Fruit fly (Drosophila melanogaster) whole organism, adult: Measurements from ENCODE around the gene SrpRbeta.

ENCODE experiments used
- CG11617 ChIP-seq: fragments of 200-800 bp; sonication (Bioruptor generic); optimal IDR thresholded peaks from 2 replicates; lab custom pipeline; 2017; ENCODE audit warnings: mild to moderate bottlenecking, missing biosample characterization, missing genetic modification reagents, missing genetic modification characterization
- CG12768 ChIP-seq: fragments of 200-800 bp; sonication (Bioruptor generic); optimal IDR thresholded peaks from 2 replicates; lab custom pipeline; 2017; ENCODE audit warnings: missing biosample characterization, missing genetic modification characterization, mild to moderate bottlenecking, moderate library complexity, missing genetic modification reagents
- CG14711 ChIP-seq: fragments of 200-800 bp; sonication (Bioruptor generic); optimal IDR thresholded peaks from 2 replicates; lab custom pipeline; 2018; ENCODE audit warnings: missing biosample characterization, mild to moderate bottlenecking, missing genetic modification characterization, moderate library complexity
- CG1620 ChIP-seq: fragments of 200-800 bp; sonication (Bioruptor generic); optimal IDR thresholded peaks from 2 replicates; lab custom pipeline; 2016; ENCODE audit warnings: missing biosample characterization, missing genetic modification characterization
- CG33017 ChIP-seq: fragments of 200-800 bp; sonication (Bioruptor generic); optimal IDR thresholded peaks from 2 replicates; lab custom pipeline; 2018; ENCODE audit warnings: missing biosample characterization, mild to moderate bottlenecking, missing genetic modification characterization, moderate library complexity
- CG5204 ChIP-seq: fragments of 200-800 bp; sonication (Bioruptor generic); optimal IDR thresholded peaks from 2 replicates; lab custom pipeline; 2016; ENCODE audit warnings: missing biosample characterization, missing genetic modification characterization
- CG7045 ChIP-seq: fragments of 200-800 bp; sonication (Bioruptor generic); optimal IDR thresholded peaks from 2 replicates; lab custom pipeline; 2017; ENCODE audit warnings: missing biosample characterization, mild to moderate bottlenecking, missing genetic modification characterization
- CG7101 ChIP-seq: fragments of 200-800 bp; sonication (Bioruptor generic); optimal IDR thresholded peaks from 2 replicates; lab custom pipeline; 2018; ENCODE audit warnings: missing biosample characterization, mild to moderate bottlenecking, missing genetic modification characterization, moderate library complexity
- Clk ChIP-seq: fragments of 200-800 bp; sonication (Bioruptor generic); optimal IDR thresholded peaks from 2 replicates; lab custom pipeline; 2017; ENCODE audit warnings: missing biosample characterization, missing genetic modification characterization
- Crg-1 ChIP-seq: fragments of 200-800 bp; sonication (Bioruptor generic); optimal IDR thresholded peaks from 2 replicates; lab custom pipeline; 2016; ENCODE audit warnings: missing biosample characterization, missing genetic modification characterization
- Hr96 ChIP-seq: fragments of 200-800 bp; sonication (Bioruptor generic); optimal IDR thresholded peaks from 2 replicates; lab custom pipeline; 2016; ENCODE audit warnings: missing biosample characterization, missing genetic modification characterization
- Mnt ChIP-seq: fragments of 200-800 bp; sonication (Bioruptor generic); optimal IDR thresholded peaks from 2 replicates; lab custom pipeline; 2016; ENCODE audit warnings: missing biosample characterization, mild to moderate bottlenecking, missing genetic modification characterization
- bab1 ChIP-seq: fragments of 200-800 bp; sonication (Bioruptor generic); optimal IDR thresholded peaks from 3 replicates; lab custom pipeline; 2019; ENCODE audit warnings: missing biosample characterization, mild to moderate bottlenecking, missing genetic modification characterization, moderate library complexity
- cic ChIP-seq: fragments of 200-800 bp; sonication (Bioruptor generic); optimal IDR thresholded peaks from 2 replicates; lab custom pipeline; 2017; ENCODE audit warnings: missing biosample characterization, mild to moderate bottlenecking, missing genetic modification characterization, moderate library complexity
- cnc ChIP-seq, 2 experiments: fragments of >200 bp; optimal IDR thresholded peaks; 2 replicates each; lab custom pipeline; 2017
- kay ChIP-seq: fragments of 200-800 bp; sonication (Bioruptor generic); peaks from one replicate; lab custom pipeline; 2016; ENCODE audit warnings: missing biosample characterization, missing genetic modification characterization, borderline replicate concordance
- ovo ChIP-seq: fragments of 200-800 bp; sonication (Bioruptor generic); optimal IDR thresholded peaks from 2 replicates; lab custom pipeline; 2016; ENCODE audit warnings: missing biosample characterization, missing genetic modification characterization
- pad ChIP-seq: fragments of 200-800 bp; sonication (Bioruptor generic); optimal IDR thresholded peaks from 3 replicates; lab custom pipeline; 2017; ENCODE audit warnings: missing biosample characterization, missing genetic modification characterization, mild to moderate bottlenecking, moderate library complexity, missing genetic modification reagents
- tj ChIP-seq: fragments of 200-800 bp; sonication (Bioruptor generic); optimal IDR thresholded peaks from 3 replicates; lab custom pipeline; 2017; ENCODE audit warnings: missing biosample characterization, mild to moderate bottlenecking, missing genetic modification characterization, moderate library complexity
- toe ChIP-seq: fragments of 200-800 bp; sonication (Bioruptor generic); optimal IDR thresholded peaks from 2 replicates; lab custom pipeline; 2016; ENCODE audit warnings: missing biosample characterization, missing genetic modification characterization

Gene SrpRbeta

dm6 chr3L:8719990-8720559 lies at the start of gene SrpRbeta:
Gene SrpRbeta (minus strand): TSS chr3L:8720225.
- TF ChIP-seq CG11617 (GFP tag; lab: Kevin White, UChicago): no peak
- no peak for TF ChIP-seq kay (GFP tag; lab: Kevin White, UChicago)
- TF ChIP-seq Mnt (GFP tag; lab: Kevin White, UChicago): peak; percentile 80
- peak; percentile 58 for TF ChIP-seq CG14711
- TF ChIP-seq CG7101 (tag; lab: Kevin White, UChicago): peak; percentile 74
- TF ChIP-seq CG5204 (GFP tag; lab: Kevin White, UChicago): peak; percentile 43
- TF ChIP-seq CG33017: peak; percentile 31
- TF ChIP-seq CG12768: peak; percentile 75
- TF ChIP-seq cnc (optimal IDR thresholded peaks at IDR 0.05; lab: Kevin White, UChicago): no peak
- no peak for TF ChIP-seq ovo
- TF ChIP-seq Crg-1 (GFP tag; lab: Kevin White, UChicago): no peak
- peak; percentile 32 for TF ChIP-seq CG7045
- peak; percentile 75 for TF ChIP-seq pad (GFP tag; lab: Kevin White, UChicago)
- peak; percentile 17 for TF ChIP-seq Clk (GFP tag; lab: Kevin White, UChicago)
- TF ChIP-seq cic (GFP tag; lab: Kevin White, UChicago): peak; percentile 29
- TF ChIP-seq Hr96 (GFP tag; lab: Kevin White, UChicago): peak; percentile 63
- TF ChIP-seq toe (GFP tag; lab: Kevin White, UChicago): peak; percentile 36

dm6 chr3L:8767876-8768275 lies 47.9 kb upstream of the SrpRbeta start:
- peak; percentile 76 for TF ChIP-seq Hr96 (GFP tag; lab: Kevin White, UChicago)
- peak; percentile 46 for TF ChIP-seq cic (GFP tag; lab: Kevin White, UChicago)
- TF ChIP-seq CG5204 (GFP tag; lab: Kevin White, UChicago): peak; percentile 84
- TF ChIP-seq CG1620 (GFP tag; lab: Kevin White, UChicago): peak; percentile 43
- peak; percentile 88 for TF ChIP-seq CG12768
- TF ChIP-seq ovo: peak; percentile 19
- peak; percentile 63 for TF ChIP-seq pad (GFP tag; lab: Kevin White, UChicago)
- TF ChIP-seq Crg-1 (GFP tag; lab: Kevin White, UChicago): peak; percentile 83
- peak; percentile 64 for TF ChIP-seq CG14711
- peak; percentile 50 for TF ChIP-seq Mnt (GFP tag; lab: Kevin White, UChicago)
- peak; percentile 44 for TF ChIP-seq tj (GFP tag; lab: Kevin White, UChicago)
- peak; percentile 96 for TF ChIP-seq bab1 (GFP tag; lab: Kevin White, UChicago)
- peak; percentile 68 for TF ChIP-seq Clk (GFP tag; lab: Kevin White, UChicago)
- peak; percentile 88 for TF ChIP-seq CG11617 (GFP tag; lab: Kevin White, UChicago)
- peak; percentile 82 for TF ChIP-seq CG33017
- TF ChIP-seq cnc (optimal IDR thresholded peaks at IDR 0.05; lab: Kevin White, UChicago): no peak
- TF ChIP-seq CG7045: peak; percentile 84
- TF ChIP-seq toe (GFP tag; lab: Kevin White, UChicago): peak; percentile 77
- TF ChIP-seq kay (GFP tag; lab: Kevin White, UChicago): peak; percentile 83
- peak; percentile 76 for TF ChIP-seq CG7101 (tag; lab: Kevin White, UChicago)

- TF ChIP-seq tj (GFP tag; lab: Kevin White, UChicago) (peak; percentile 74), cic (GFP tag; lab: Kevin White, UChicago) (peak; percentile 35), Clk (GFP tag; lab: Kevin White, UChicago) (peak; percentile 77), bab1 (GFP tag; lab: Kevin White, UChicago) (peak; percentile 95), Mnt (GFP tag; lab: Kevin White, UChicago) (peak; percentile 71), Hr96 (GFP tag; lab: Kevin White, UChicago) (peak; percentile 93), Crg-1 (GFP tag; lab: Kevin White, UChicago) (peak; percentile 97), toe (GFP tag; lab: Kevin White, UChicago) (peak; percentile 69), ovo (peak; percentile 82), CG7101 (tag; lab: Kevin White, UChicago) (peak; percentile 92), CG7045 (peak; percentile 90), CG33017 (peak; percentile 92), CG1620 (GFP tag; lab: Kevin White, UChicago) (peak; percentile 91), kay (GFP tag; lab: Kevin White, UChicago) (no peak), CG11617 (GFP tag; lab: Kevin White, UChicago) (peak; percentile 94), CG12768 (peak; percentile 87), pad (GFP tag; lab: Kevin White, UChicago) (peak; percentile 71), CG14711 (peak; percentile 76), cnc (optimal IDR thresholded peaks at IDR 0.05; lab: Kevin White, UChicago) (no peak), CG5204 (GFP tag; lab: Kevin White, UChicago) (peak; percentile 95)
Observed at dm6 chr3L:8765969-8766538, 46.0 kb upstream of the SrpRbeta start.

dm6 chr3L:8765493-8765892 lies 45.5 kb upstream of the SrpRbeta start:
- TF ChIP-seq cic (GFP tag; lab: Kevin White, UChicago): no peak
- no peak for TF ChIP-seq CG7101 (tag; lab: Kevin White, UChicago)
- no peak for TF ChIP-seq kay (GFP tag; lab: Kevin White, UChicago)
- TF ChIP-seq CG14711: no peak
- no peak for TF ChIP-seq CG11617 (GFP tag; lab: Kevin White, UChicago)
- TF ChIP-seq CG1620 (GFP tag; lab: Kevin White, UChicago): no peak
- no peak for TF ChIP-seq Clk (GFP tag; lab: Kevin White, UChicago)
- no peak for TF ChIP-seq CG33017
- no peak for TF ChIP-seq CG12768
- no peak for TF ChIP-seq tj (GFP tag; lab: Kevin White, UChicago)
- TF ChIP-seq Hr96 (GFP tag; lab: Kevin White, UChicago): no peak
- TF ChIP-seq Crg-1 (GFP tag; lab: Kevin White, UChicago): no peak
- no peak for TF ChIP-seq cnc (optimal IDR thresholded peaks at IDR 0.05; lab: Kevin White, UChicago)

dm6 chr3L:8763794-8764193 lies 43.8 kb upstream of the SrpRbeta start:
- TF ChIP-seq toe (GFP tag; lab: Kevin White, UChicago): no peak
- no peak for TF ChIP-seq bab1 (GFP tag; lab: Kevin White, UChicago)
- TF ChIP-seq pad (GFP tag; lab: Kevin White, UChicago): no peak
- no peak for TF ChIP-seq Crg-1 (GFP tag; lab: Kevin White, UChicago)
- no peak for TF ChIP-seq CG33017
- no peak for TF ChIP-seq Hr96 (GFP tag; lab: Kevin White, UChicago)
- no peak for TF ChIP-seq CG11617 (GFP tag; lab: Kevin White, UChicago)
- TF ChIP-seq CG7045: no peak
- no peak for TF ChIP-seq CG7101 (tag; lab: Kevin White, UChicago)
- TF ChIP-seq Mnt (GFP tag; lab: Kevin White, UChicago): no peak
- no peak for TF ChIP-seq CG5204 (GFP tag; lab: Kevin White, UChicago)
- no peak for TF ChIP-seq kay (GFP tag; lab: Kevin White, UChicago)
- TF ChIP-seq tj (GFP tag; lab: Kevin White, UChicago): no peak
- TF ChIP-seq CG14711: no peak
- no peak for TF ChIP-seq cnc (optimal IDR thresholded peaks at IDR 0.05; lab: Kevin White, UChicago)
- TF ChIP-seq CG1620 (GFP tag; lab: Kevin White, UChicago): no peak
